Fruit fly (Drosophila melanogaster): ENCODE results near the gene qua.

Gene qua

dm6 chr2L:17497108-17497507 is at the start of gene qua:
TSS of gene qua (minus strand) at chr2L:17497208.
- TF ChIP-seq Crg-1 (GFP tag; optimal IDR thresholded peaks at IDR 0.05): no peak
- TF ChIP-seq CG7101 (tag; optimal IDR thresholded peaks at IDR 0.05): no peak
- no peak for TF ChIP-seq CG1620 (GFP tag; optimal IDR thresholded peaks at IDR 0.05)
- no peak for TF ChIP-seq CG5204 (GFP tag; optimal IDR thresholded peaks at IDR 0.05)
- TF ChIP-seq cic (GFP tag; optimal IDR thresholded peaks at IDR 0.05): no peak
- no peak for TF ChIP-seq CG12768 (GFP tag; optimal IDR thresholded peaks at IDR 0.05)
- TF ChIP-seq CG33017 (tag; optimal IDR thresholded peaks at IDR 0.05): no peak
- TF ChIP-seq Mnt (GFP tag; optimal IDR thresholded peaks at IDR 0.05): no peak
- no peak for TF ChIP-seq CG14711 (tag; optimal IDR thresholded peaks at IDR 0.05)
- TF ChIP-seq ovo (GFP tag; optimal IDR thresholded peaks at IDR 0.05): no peak
- TF ChIP-seq tj (GFP tag; optimal IDR thresholded peaks at IDR 0.05): no peak
- no peak for TF ChIP-seq kay (GFP tag; ENCODE audit: borderline replicate concordance)
- TF ChIP-seq toe (GFP tag; optimal IDR thresholded peaks at IDR 0.05): no peak
- no peak for TF ChIP-seq cnc (optimal IDR thresholded peaks at IDR 0.05)
- no peak for TF ChIP-seq Hr96 (GFP tag; optimal IDR thresholded peaks at IDR 0.05)
- no peak for TF ChIP-seq CG7045 (GFP tag; optimal IDR thresholded peaks at IDR 0.05)
- TF ChIP-seq CG11617 (GFP tag; optimal IDR thresholded peaks at IDR 0.05): no peak
- no peak for TF ChIP-seq bab1 (GFP tag; optimal IDR thresholded peaks at IDR 0.05)
- no peak for TF ChIP-seq Clk (GFP tag; optimal IDR thresholded peaks at IDR 0.05)
- TF ChIP-seq pad (GFP tag; optimal IDR thresholded peaks at IDR 0.05): no peak

dm6 chr2L:17542661-17543278 is 45.8 kb upstream of the qua start:
- no peak for TF ChIP-seq Mnt (GFP tag; optimal IDR thresholded peaks at IDR 0.05)
- TF ChIP-seq CG14711 (tag; optimal IDR thresholded peaks at IDR 0.05): no peak
- no peak for TF ChIP-seq cnc (optimal IDR thresholded peaks at IDR 0.05)
- no peak for TF ChIP-seq Crg-1 (GFP tag; optimal IDR thresholded peaks at IDR 0.05)
- TF ChIP-seq CG7101 (tag; optimal IDR thresholded peaks at IDR 0.05): no peak
- no peak for TF ChIP-seq Hr96 (GFP tag; optimal IDR thresholded peaks at IDR 0.05)
- TF ChIP-seq cic (GFP tag; optimal IDR thresholded peaks at IDR 0.05): no peak
- no peak for TF ChIP-seq kay (GFP tag; ENCODE audit: borderline replicate concordance)
- no peak for TF ChIP-seq CG12768 (GFP tag; optimal IDR thresholded peaks at IDR 0.05)
- TF ChIP-seq CG7045 (GFP tag; optimal IDR thresholded peaks at IDR 0.05): no peak
- no peak for TF ChIP-seq Clk (GFP tag; optimal IDR thresholded peaks at IDR 0.05)
- no peak for TF ChIP-seq bab1 (GFP tag; optimal IDR thresholded peaks at IDR 0.05)
- TF ChIP-seq CG11617 (GFP tag; optimal IDR thresholded peaks at IDR 0.05): no peak
- TF ChIP-seq tj (GFP tag; optimal IDR thresholded peaks at IDR 0.05): no peak
- no peak for TF ChIP-seq pad (GFP tag; optimal IDR thresholded peaks at IDR 0.05)
- TF ChIP-seq CG5204 (GFP tag; optimal IDR thresholded peaks at IDR 0.05): no peak
- TF ChIP-seq CG1620 (GFP tag; optimal IDR thresholded peaks at IDR 0.05): no peak
- TF ChIP-seq ovo (GFP tag; optimal IDR thresholded peaks at IDR 0.05): no peak
- no peak for TF ChIP-seq toe (GFP tag; optimal IDR thresholded peaks at IDR 0.05)
- no peak for TF ChIP-seq CG33017 (tag; optimal IDR thresholded peaks at IDR 0.05)

dm6 chr2L:17541106-17541505 is 44.1 kb upstream of the qua start:
- TF ChIP-seq cnc (optimal IDR thresholded peaks at IDR 0.05) (no peak), cic (GFP tag; optimal IDR thresholded peaks at IDR 0.05) (no peak), CG14711 (tag; optimal IDR thresholded peaks at IDR 0.05) (no peak), kay (GFP tag; ENCODE audit: borderline replicate concordance) (no peak), CG7045 (GFP tag; optimal IDR thresholded peaks at IDR 0.05) (no peak), Mnt (GFP tag; optimal IDR thresholded peaks at IDR 0.05) (no peak), toe (GFP tag; optimal IDR thresholded peaks at IDR 0.05) (no peak), tj (GFP tag; optimal IDR thresholded peaks at IDR 0.05) (no peak), Crg-1 (GFP tag; optimal IDR thresholded peaks at IDR 0.05) (no peak), Hr96 (GFP tag; optimal IDR thresholded peaks at IDR 0.05) (no peak), CG33017 (tag; optimal IDR thresholded peaks at IDR 0.05) (no peak)

- no peak for TF ChIP-seq Crg-1 (GFP tag; optimal IDR thresholded peaks at IDR 0.05)
These were observed 36.8 kb upstream of the qua start for dm6 chr2L:17533794-17534193.

- TF ChIP-seq kay (GFP tag; ENCODE audit: borderline replicate concordance): no peak
- no peak for TF ChIP-seq bab1 (GFP tag; optimal IDR thresholded peaks at IDR 0.05)
- no peak for TF ChIP-seq CG14711 (tag; optimal IDR thresholded peaks at IDR 0.05)
- TF ChIP-seq tj (GFP tag; optimal IDR thresholded peaks at IDR 0.05): no peak
- TF ChIP-seq CG7045 (GFP tag; optimal IDR thresholded peaks at IDR 0.05): no peak
- no peak for TF ChIP-seq Hr96 (GFP tag; optimal IDR thresholded peaks at IDR 0.05)
- no peak for TF ChIP-seq CG1620 (GFP tag; optimal IDR thresholded peaks at IDR 0.05)
- no peak for TF ChIP-seq cnc (optimal IDR thresholded peaks at IDR 0.05)
- no peak for TF ChIP-seq CG11617 (GFP tag; optimal IDR thresholded peaks at IDR 0.05)
- TF ChIP-seq ovo (GFP tag; optimal IDR thresholded peaks at IDR 0.05): no peak
These were observed 35.1 kb upstream of the qua start, which contains the start of gene CG15145 for dm6 chr2L:17532134-17532533. TSS of gene CG15145 (minus strand) at chr2L:17532234.

dm6 chr2L:17529022-17529421 is 32.0 kb upstream of the qua start, which contains the start of gene CG15144:
TSS of gene CG15144 (minus strand) at chr2L:17529122.
- no peak for TF ChIP-seq Hr96 (GFP tag; optimal IDR thresholded peaks at IDR 0.05)
- no peak for TF ChIP-seq cnc (optimal IDR thresholded peaks at IDR 0.05)
- TF ChIP-seq CG33017 (tag; optimal IDR thresholded peaks at IDR 0.05): no peak
- TF ChIP-seq toe (GFP tag; optimal IDR thresholded peaks at IDR 0.05): no peak
- TF ChIP-seq CG11617 (GFP tag; optimal IDR thresholded peaks at IDR 0.05): no peak
- no peak for TF ChIP-seq tj (GFP tag; optimal IDR thresholded peaks at IDR 0.05)
- TF ChIP-seq CG12768 (GFP tag; optimal IDR thresholded peaks at IDR 0.05): no peak
- no peak for TF ChIP-seq kay (GFP tag; ENCODE audit: borderline replicate concordance)

dm6 chr2L:17524449-17524848 is 27.4 kb upstream of the qua start, which contains the start of gene CG15143:
TSS of gene CG15143 (minus strand) at chr2L:17524549.
- no peak for TF ChIP-seq CG7101 (tag; optimal IDR thresholded peaks at IDR 0.05)
- TF ChIP-seq CG12768 (GFP tag; optimal IDR thresholded peaks at IDR 0.05): no peak
- TF ChIP-seq CG5204 (GFP tag; optimal IDR thresholded peaks at IDR 0.05): no peak
- TF ChIP-seq CG14711 (tag; optimal IDR thresholded peaks at IDR 0.05): no peak
- TF ChIP-seq toe (GFP tag; optimal IDR thresholded peaks at IDR 0.05): no peak
- TF ChIP-seq Crg-1 (GFP tag; optimal IDR thresholded peaks at IDR 0.05): no peak
- TF ChIP-seq Clk (GFP tag; optimal IDR thresholded peaks at IDR 0.05): no peak
- TF ChIP-seq ovo (GFP tag; optimal IDR thresholded peaks at IDR 0.05): no peak
- no peak for TF ChIP-seq tj (GFP tag; optimal IDR thresholded peaks at IDR 0.05)
- TF ChIP-seq cic (GFP tag; optimal IDR thresholded peaks at IDR 0.05): no peak
- TF ChIP-seq pad (GFP tag; optimal IDR thresholded peaks at IDR 0.05): no peak
- no peak for TF ChIP-seq CG1620 (GFP tag; optimal IDR thresholded peaks at IDR 0.05)
- TF ChIP-seq CG11617 (GFP tag; optimal IDR thresholded peaks at IDR 0.05): no peak
- no peak for TF ChIP-seq Mnt (GFP tag; optimal IDR thresholded peaks at IDR 0.05)
- no peak for TF ChIP-seq bab1 (GFP tag; optimal IDR thresholded peaks at IDR 0.05)
- no peak for TF ChIP-seq cnc (optimal IDR thresholded peaks at IDR 0.05)
- no peak for TF ChIP-seq Hr96 (GFP tag; optimal IDR thresholded peaks at IDR 0.05)
- no peak for TF ChIP-seq kay (GFP tag; ENCODE audit: borderline replicate concordance)
- no peak for TF ChIP-seq CG33017 (tag; optimal IDR thresholded peaks at IDR 0.05)
